Worm (Caenorhabditis elegans) whole organism, late embryonic: ENCODE measurements around the gene cdc-14.

ENCODE experiments used
- C38D4.7 ChIP-seq: fragments of 200-800 bp; sonication (Bioruptor generic); optimal IDR thresholded peaks from 2 replicates; lab custom pipeline; 2018; ENCODE audit warnings: mild to moderate bottlenecking, missing genetic modification characterization, moderate library complexity, missing compliant biosample characterization
- K02D7.2 ChIP-seq: sonication (generic microtip); optimal IDR thresholded peaks from 2 replicates; lab custom pipeline; 2017; ENCODE audit warnings: mild to moderate bottlenecking, missing genetic modification characterization, missing compliant biosample characterization
- K09A11.1 ChIP-seq: sonication (generic microtip); optimal IDR thresholded peaks from 2 replicates; lab custom pipeline; 2017; ENCODE audit warnings: antibody characterized with exemption, mild to moderate bottlenecking, missing genetic modification characterization, missing compliant biosample characterization; ENCODE audit not compliant: insufficient read depth
- Y22D7AL.16 ChIP-seq: sonication (generic microtip); optimal IDR thresholded peaks from 2 replicates; lab custom pipeline; 2016; ENCODE audit warnings: missing genetic modification characterization, missing compliant biosample characterization
- ahr-1 ChIP-seq: sonication (generic microtip); optimal IDR thresholded peaks from 2 replicates; lab custom pipeline; 2016; ENCODE audit warnings: missing genetic modification characterization, missing compliant biosample characterization
- ama-1 ChIP-seq: fragments of 150-350 bp; optimal IDR thresholded peaks from 2 replicates; lab custom pipeline; 2014
- ceh-18 ChIP-seq: sonication (generic microtip); optimal IDR thresholded peaks from 2 replicates; lab custom pipeline; 2016; ENCODE audit warnings: missing genetic modification characterization, missing compliant biosample characterization
- ceh-19 ChIP-seq: fragments of 200-800 bp; sonication (Bioruptor generic); optimal IDR thresholded peaks from 2 replicates; lab custom pipeline; 2018; ENCODE audit warnings: mild to moderate bottlenecking, missing genetic modification characterization, missing compliant biosample characterization
- ceh-30 ChIP-seq: fragments of 150-350 bp; optimal IDR thresholded peaks from 2 replicates; lab custom pipeline; 2014; ENCODE audit warnings: missing biosample characterization, missing genetic modification characterization
- ceh-31 ChIP-seq: sonication (generic microtip); optimal IDR thresholded peaks from 2 replicates; lab custom pipeline; 2016; ENCODE audit warnings: missing genetic modification characterization, missing compliant biosample characterization
- ceh-45 ChIP-seq: fragments of 200-800 bp; sonication (Bioruptor generic); IDR thresholded peaks from 2 replicates; pipeline ENCODE4 v1.3.6; 2022; ENCODE audit warnings: missing genetic modification reagents, missing genetic modification characterization, missing compliant biosample characterization
- ceh-9 ChIP-seq: sonication (generic microtip); optimal IDR thresholded peaks from 2 replicates; lab custom pipeline; 2016; ENCODE audit warnings: mild to moderate bottlenecking, missing genetic modification characterization, inconsistent platforms, missing compliant biosample characterization
- dve-1 ChIP-seq: sonication (generic microtip); optimal IDR thresholded peaks from 2 replicates; lab custom pipeline; 2017; ENCODE audit warnings: antibody characterized with exemption, mild to moderate bottlenecking, missing genetic modification characterization, missing compliant biosample characterization
- elt-2 ChIP-seq: sonication (generic microtip); optimal IDR thresholded peaks from 2 replicates; lab custom pipeline; 2016; ENCODE audit warnings: missing genetic modification reagents, missing genetic modification characterization, missing compliant biosample characterization
- elt-4 ChIP-seq: sonication (generic microtip); optimal IDR thresholded peaks from 2 replicates; lab custom pipeline; 2016; ENCODE audit warnings: missing genetic modification characterization, missing compliant biosample characterization
- eyg-1 ChIP-seq: sonication (generic microtip); optimal IDR thresholded peaks from 2 replicates; lab custom pipeline; 2016; ENCODE audit warnings: missing genotype, missing genetic modification characterization, missing compliant biosample characterization
- fax-1 ChIP-seq: sonication (generic microtip); optimal IDR thresholded peaks from 2 replicates; lab custom pipeline; 2016; ENCODE audit warnings: missing genotype, missing genetic modification characterization, missing compliant biosample characterization
- fkh-6 ChIP-seq: sonication (generic microtip); optimal IDR thresholded peaks from 2 replicates; lab custom pipeline; 2016; ENCODE audit warnings: missing genetic modification characterization, missing compliant biosample characterization
- gmeb-2 ChIP-seq: sonication (generic microtip); optimal IDR thresholded peaks from 2 replicates; lab custom pipeline; 2016; ENCODE audit warnings: missing genetic modification characterization, inconsistent platforms, missing compliant biosample characterization
- hlh-15 ChIP-seq: sonication (generic microtip); optimal IDR thresholded peaks from 2 replicates; lab custom pipeline; 2016; ENCODE audit warnings: missing genetic modification characterization, missing compliant biosample characterization
- hlh-30 ChIP-seq: sonication (generic microtip); optimal IDR thresholded peaks from 2 replicates; lab custom pipeline; 2017; ENCODE audit warnings: antibody characterized with exemption, missing genetic modification characterization, missing compliant biosample characterization; ENCODE audit not compliant: insufficient read depth
- hlh-8 ChIP-seq: sonication (generic microtip); optimal IDR thresholded peaks from 2 replicates; lab custom pipeline; 2016; ENCODE audit warnings: missing genotype, missing genetic modification characterization, missing compliant biosample characterization
- lim-6 ChIP-seq: sonication (generic microtip); optimal IDR thresholded peaks from 2 replicates; lab custom pipeline; 2016; ENCODE audit warnings: missing genetic modification characterization, missing compliant biosample characterization
- lin-11 ChIP-seq: fragments of 200-800 bp; sonication (Bioruptor generic); optimal IDR thresholded peaks from 2 replicates; lab custom pipeline; 2018; ENCODE audit warnings: mild to moderate bottlenecking, missing genetic modification characterization, missing compliant biosample characterization
- nhr-232 ChIP-seq: sonication (generic microtip); optimal IDR thresholded peaks from 2 replicates; lab custom pipeline; 2016; ENCODE audit warnings: missing genetic modification characterization, missing compliant biosample characterization
- odd-2 ChIP-seq: sonication (generic microtip); optimal IDR thresholded peaks from 2 replicates; lab custom pipeline; 2017; ENCODE audit warnings: antibody characterized with exemption, mild to moderate bottlenecking, missing genetic modification characterization, missing compliant biosample characterization
- pag-3 ChIP-seq: sonication (generic microtip); optimal IDR thresholded peaks from 2 replicates; lab custom pipeline; 2016; ENCODE audit warnings: missing compliant biosample characterization, missing genetic modification characterization, borderline replicate concordance
- pha-2 ChIP-seq: sonication (generic microtip); optimal IDR thresholded peaks from 2 replicates; lab custom pipeline; 2017; ENCODE audit warnings: mild to moderate bottlenecking, missing genetic modification characterization, missing compliant biosample characterization
- pros-1 ChIP-seq: fragments of 150-350 bp; optimal IDR thresholded peaks from 2 replicates; lab custom pipeline; 2014; ENCODE audit warnings: missing biosample characterization, missing genetic modification reagents, missing genetic modification characterization
- rnt-1 ChIP-seq: sonication (generic microtip); optimal IDR thresholded peaks from 2 replicates; lab custom pipeline; 2016; ENCODE audit warnings: missing genetic modification characterization, missing compliant biosample characterization
- sox-4 ChIP-seq: sonication (generic microtip); optimal IDR thresholded peaks from 2 replicates; lab custom pipeline; 2017; ENCODE audit warnings: mild to moderate bottlenecking, missing genetic modification characterization, inconsistent platforms, missing compliant biosample characterization
- syd-9 ChIP-seq: sonication (generic microtip); optimal IDR thresholded peaks from 2 replicates; lab custom pipeline; 2016; ENCODE audit warnings: mild to moderate bottlenecking, missing genetic modification characterization, moderate library complexity, missing compliant biosample characterization
- tbx-2 ChIP-seq: sonication (generic microtip); optimal IDR thresholded peaks from 2 replicates; lab custom pipeline; 2016; ENCODE audit warnings: missing genetic modification characterization, missing compliant biosample characterization
- tbx-7 ChIP-seq: sonication (generic microtip); optimal IDR thresholded peaks from 2 replicates; lab custom pipeline; 2016; ENCODE audit warnings: missing genotype, missing genetic modification characterization, missing compliant biosample characterization
- unc-86 ChIP-seq: sonication (generic microtip); optimal IDR thresholded peaks from 2 replicates; lab custom pipeline; 2016; ENCODE audit warnings: missing genetic modification characterization, missing compliant biosample characterization
- zip-5 ChIP-seq: sonication (generic microtip); optimal IDR thresholded peaks from 2 replicates; lab custom pipeline; 2016; ENCODE audit warnings: missing genetic modification characterization, missing compliant biosample characterization

Gene cdc-14

ce11 chrII:5551517-5551916 lies 41.7 kb downstream of the cdc-14 start, which contains the start of gene C17C3.5:
TSS of gene C17C3.5 (plus strand) at chrII:5551817.
- TF ChIP-seq zip-5 (tag; lab: Kevin White, UChicago) (no peak), hlh-8 (tag; lab: Kevin White, UChicago) (no peak), ceh-18 (tag; lab: Kevin White, UChicago) (no peak), odd-2 (tag; lab: Kevin White, UChicago) (no peak), ama-1 (lab: Kevin White, UChicago) (no peak), C38D4.7 (no peak), fax-1 (tag; lab: Kevin White, UChicago) (no peak), tbx-2 (tag; lab: Kevin White, UChicago) (no peak), pros-1 (tag; lab: Kevin White, UChicago) (no peak), hlh-30 (no peak), ceh-31 (tag; lab: Kevin White, UChicago) (no peak), fkh-6 (no peak), K09A11.1 (no peak), ahr-1 (tag; lab: Kevin White, UChicago) (no peak), sox-4 (tag; lab: Kevin White, UChicago) (no peak), syd-9 (tag; lab: Kevin White, UChicago) (no peak), Y22D7AL.16 (tag; lab: Kevin White, UChicago) (no peak), lim-6 (tag; lab: Kevin White, UChicago) (no peak)

ce11 chrII:5549746-5550145 lies 43.5 kb downstream of the cdc-14 start, which contains the start of gene C17C3.6:
TSS of gene C17C3.6 (plus strand) at chrII:5550046.
- TF ChIP-seq hlh-30 (no peak), pag-3 (tag; lab: Kevin White, UChicago) (no peak), elt-2 (no peak), zip-5 (tag; lab: Kevin White, UChicago) (no peak), Y22D7AL.16 (tag; lab: Kevin White, UChicago) (no peak), rnt-1 (no peak), lin-11 (tag; lab: Kevin White, UChicago) (no peak), ceh-19 (no peak), gmeb-2 (tag; lab: Kevin White, UChicago) (no peak), ceh-30 (tag; lab: Kevin White, UChicago) (no peak), dve-1 (tag; lab: Kevin White, UChicago) (no peak), tbx-7 (tag; lab: Kevin White, UChicago) (no peak), odd-2 (tag; lab: Kevin White, UChicago) (no peak), nhr-232 (tag; lab: Kevin White, UChicago) (no peak), hlh-15 (tag; lab: Kevin White, UChicago) (no peak), tbx-2 (tag; lab: Kevin White, UChicago) (no peak), ceh-9 (tag; lab: Kevin White, UChicago) (no peak), eyg-1 (no peak)
- TF ChIP-seq, all 69 proteins: peak for 0

DNA sequence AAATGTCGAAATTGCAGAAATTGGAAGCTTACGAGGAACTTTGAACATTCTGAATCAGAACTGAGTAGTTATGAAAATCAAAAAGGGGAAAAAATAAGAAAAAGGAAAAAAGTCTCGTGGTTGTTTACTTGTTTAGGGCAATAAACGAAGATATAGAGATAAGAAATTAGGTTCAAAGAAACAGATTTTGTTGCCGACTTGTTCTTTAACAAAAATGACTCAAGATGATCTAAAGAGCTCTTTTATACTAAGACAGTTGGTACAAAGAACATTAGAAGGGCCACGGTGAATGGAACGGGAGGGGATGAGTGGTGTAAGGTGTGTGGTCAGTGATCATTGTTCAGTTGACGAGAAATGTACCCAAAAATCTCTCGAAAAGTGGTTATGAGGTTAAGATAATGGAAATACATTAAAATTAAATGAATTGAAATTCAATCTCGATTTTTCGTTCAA lies 45.8 kb downstream of the cdc-14 start, which contains the start of gene acdh-2:
Gene acdh-2 (minus strand): TSS at position 51 of the 453 bp plus-strand sequence.
- TF ChIP-seq elt-4 (tag; lab: Kevin White, UChicago) (no peak), ceh-19 (no peak)

ce11 chrII:5544764-5545163 lies 48.5 kb downstream of the cdc-14 start, which contains the start of gene ins-13:
TSS of gene ins-13 (minus strand) at chrII:5544864.
- TF ChIP-seq unc-86 (tag; lab: Kevin White, UChicago) (no peak), elt-2 (no peak), rnt-1 (no peak), ceh-45 (no peak), pha-2 (tag; lab: Kevin White, UChicago) (no peak), K02D7.2 (tag; lab: Kevin White, UChicago) (no peak), zip-5 (tag; lab: Kevin White, UChicago) (no peak)
